Fruit fly (Drosophila melanogaster): ENCODE data around the gene CG15386.

- TF ChIP-seq CG11617 (GFP tag; optimal IDR thresholded peaks at IDR 0.05): peak; percentile 80
- TF ChIP-seq CG14711 (tag; optimal IDR thresholded peaks at IDR 0.05): peak; percentile 15
- peak; percentile 38 for TF ChIP-seq kay (GFP tag; ENCODE audit: borderline replicate concordance)
- no peak for TF ChIP-seq cnc (optimal IDR thresholded peaks at IDR 0.05)
- peak; percentile 77 for TF ChIP-seq cic (GFP tag; optimal IDR thresholded peaks at IDR 0.05)
- TF ChIP-seq bab1 (GFP tag; optimal IDR thresholded peaks at IDR 0.05): peak; percentile 48
- peak; percentile 60 for TF ChIP-seq CG12768 (GFP tag; optimal IDR thresholded peaks at IDR 0.05)
- peak; percentile 54 for TF ChIP-seq Hr96 (GFP tag; optimal IDR thresholded peaks at IDR 0.05)
- TF ChIP-seq CG7045 (GFP tag; optimal IDR thresholded peaks at IDR 0.05): peak; percentile 27
- peak; percentile 73 for TF ChIP-seq Mnt (GFP tag; optimal IDR thresholded peaks at IDR 0.05)
- TF ChIP-seq pad (GFP tag; optimal IDR thresholded peaks at IDR 0.05): peak; percentile 53
- peak; percentile 63 for TF ChIP-seq Crg-1 (GFP tag; optimal IDR thresholded peaks at IDR 0.05)
Observed at dm6 chr2L:2177969-2178809, 38.9 kb downstream of the CG15386 start, which contains the start of gene aop.
